Fruit fly (Drosophila melanogaster) whole organism, embryonic: ENCODE results near the gene PNKP.

Experiments
- Atf3 ChIP-seq: fragments of 200-800 bp; sonication (Bioruptor generic); optimal IDR thresholded peaks from 3 replicates; lab custom pipeline; 2016; ENCODE audit warnings: missing biosample characterization, missing genetic modification characterization
- B-H2 ChIP-seq: fragments of 200-800 bp; sonication (Bioruptor generic); optimal IDR thresholded peaks from 2 replicates; lab custom pipeline; 2018; ENCODE audit warnings: missing biosample characterization, mild to moderate bottlenecking, missing genetic modification characterization
- BtbVII ChIP-seq: fragments of 200-800 bp; sonication (Bioruptor generic); optimal IDR thresholded peaks from 3 replicates; lab custom pipeline; 2017; ENCODE audit warnings: missing biosample characterization, mild to moderate bottlenecking, missing genetic modification characterization
- CG10543 ChIP-seq: fragments of 200-800 bp; sonication (Bioruptor generic); optimal IDR thresholded peaks from 3 replicates; lab custom pipeline; 2017; ENCODE audit warnings: missing biosample characterization, mild to moderate bottlenecking, missing genetic modification characterization, moderate library complexity
- CG12071 ChIP-seq: fragments of 200-800 bp; sonication (Bioruptor generic); optimal IDR thresholded peaks from 3 replicates; lab custom pipeline; 2018; ENCODE audit warnings: missing biosample characterization, mild to moderate bottlenecking, missing genetic modification characterization
- CG12769 ChIP-seq: fragments of 200-800 bp; sonication (Bioruptor generic); optimal IDR thresholded peaks from 2 replicates; lab custom pipeline; 2019; ENCODE audit warnings: missing biosample characterization, mild to moderate bottlenecking, missing genetic modification characterization, moderate library complexity
- CG13894 ChIP-seq: fragments of 200-800 bp; sonication (Bioruptor generic); optimal IDR thresholded peaks from 3 replicates; lab custom pipeline; 2018; ENCODE audit warnings: missing biosample characterization, mild to moderate bottlenecking, missing genetic modification characterization, moderate library complexity
- CG18011 ChIP-seq: fragments of 200-800 bp; sonication (Bioruptor generic); optimal IDR thresholded peaks from 2 replicates; lab custom pipeline; 2017; ENCODE audit warnings: missing biosample characterization, missing genetic modification characterization, mild to moderate bottlenecking, moderate library complexity, missing genotype
- CG18599 ChIP-seq: fragments of 200-800 bp; sonication (Bioruptor generic); optimal IDR thresholded peaks from 3 replicates; lab custom pipeline; 2017; ENCODE audit warnings: missing biosample characterization, missing genetic modification characterization, mild to moderate bottlenecking, moderate library complexity, missing genetic modification reagents
- CG2199 ChIP-seq: fragments of 200-800 bp; sonication (Bioruptor generic); IDR thresholded peaks from 3 replicates; pipeline ENCODE4 v1.3.6; 2022; ENCODE audit warnings: missing biosample characterization, missing genetic modification characterization
- CG32767 ChIP-seq: fragments of 200-800 bp; sonication (Bioruptor generic); IDR thresholded peaks from 2 replicates; pipeline ENCODE4 v1.3.6; 2022; ENCODE audit warnings: missing biosample characterization, missing genetic modification characterization
- CG34376 ChIP-seq: fragments of 200-800 bp; sonication (Bioruptor generic); optimal IDR thresholded peaks from 2 replicates; lab custom pipeline; 2018; ENCODE audit warnings: missing biosample characterization, mild to moderate bottlenecking, missing genetic modification characterization
- CG6813 ChIP-seq: fragments of 200-800 bp; sonication (Bioruptor generic); optimal IDR thresholded peaks from 2 replicates; lab custom pipeline; 2017; ENCODE audit warnings: missing biosample characterization, missing genetic modification characterization, mild to moderate bottlenecking, moderate library complexity, missing genetic modification reagents
- CG8290 ChIP-seq, 3 experiments: fragments of 200-800 bp; sonication (Bioruptor generic); optimal IDR thresholded peaks; 2 replicates each; lab custom pipeline; 2016 to 2019; ENCODE audit warnings: missing biosample characterization in 3 of 3, missing genetic modification characterization in 3 of 3, mild to moderate bottlenecking in 2 of 3, moderate library complexity in 1 of 3
- CrebB ChIP-seq: fragments of 200-800 bp; sonication (Bioruptor generic); optimal IDR thresholded peaks from 3 replicates; lab custom pipeline; 2018; ENCODE audit warnings: missing biosample characterization, mild to moderate bottlenecking, missing genetic modification characterization
- E2f2 ChIP-seq: fragments of 200-800 bp; sonication (Bioruptor generic); IDR thresholded peaks from 2 replicates; pipeline ENCODE4 v1.3.6; 2022; ENCODE audit warnings: missing biosample characterization, missing genetic modification characterization
- Elba2 ChIP-seq: fragments of 200-800 bp; sonication (Bioruptor generic); optimal IDR thresholded peaks from 3 replicates; lab custom pipeline; 2016; ENCODE audit warnings: missing biosample characterization, missing genetic modification characterization
- Fer1 ChIP-seq: fragments of 200-800 bp; sonication (Bioruptor generic); optimal IDR thresholded peaks from 2 replicates; lab custom pipeline; 2017; ENCODE audit warnings: missing biosample characterization, mild to moderate bottlenecking, missing genetic modification characterization
- HmgD ChIP-seq: fragments of 200-800 bp; sonication (Bioruptor generic); optimal IDR thresholded peaks from 3 replicates; lab custom pipeline; 2016; ENCODE audit warnings: missing biosample characterization, missing genetic modification characterization
- Kr ChIP-seq: fragments of 200-800 bp; sonication (Bioruptor generic); optimal IDR thresholded peaks from 2 replicates; lab custom pipeline; 2017; ENCODE audit warnings: missing biosample characterization, mild to moderate bottlenecking, missing genetic modification characterization
- Mes4 ChIP-seq: fragments of 200-800 bp; sonication (Bioruptor generic); optimal IDR thresholded peaks from 2 replicates; lab custom pipeline; 2016; ENCODE audit warnings: missing biosample characterization, missing genetic modification characterization
- Nf-YB ChIP-seq: fragments of 200-800 bp; sonication (Bioruptor generic); optimal IDR thresholded peaks from 3 replicates; lab custom pipeline; 2019; ENCODE audit warnings: missing biosample characterization, mild to moderate bottlenecking, missing genetic modification characterization, moderate library complexity
- Nf-YC ChIP-seq: fragments of 200-800 bp; optimal IDR thresholded peaks from 3 replicates; lab custom pipeline; 2019; ENCODE audit warnings: missing biosample characterization, mild to moderate bottlenecking, missing genetic modification characterization, moderate library complexity
- Pdp1 ChIP-seq, 2 experiments: fragments of 200-800 bp; sonication (Bioruptor generic); optimal IDR thresholded peaks; 3 replicates each; lab custom pipeline; 2016; ENCODE audit warnings: missing biosample characterization in 2 of 2, missing genetic modification characterization in 2 of 2, mild to moderate bottlenecking in 1 of 2, moderate library complexity in 1 of 2
- Stat92E ChIP-seq, 3 experiments: fragments of >200 bp in 2 of 3; fragments of 200-800 bp in 1 of 3; sonication (Bioruptor generic) in 1 of 3; optimal IDR thresholded peaks; 2 replicates each; lab custom pipeline; 2017 to 2019; ENCODE audit warnings: missing biosample characterization in 3 of 3, missing genetic modification characterization in 3 of 3, mild to moderate bottlenecking in 1 of 3, moderate library complexity in 1 of 3
- cg ChIP-seq: fragments of 200-800 bp; sonication (Bioruptor generic); optimal IDR thresholded peaks from 3 replicates; lab custom pipeline; 2019; ENCODE audit warnings: missing biosample characterization, mild to moderate bottlenecking, missing genetic modification characterization, moderate library complexity
- chinmo ChIP-seq: fragments of 200-800 bp; sonication (Bioruptor generic); IDR thresholded peaks from 4 replicates; pipeline ENCODE4 v1.3.6; 2022; ENCODE audit warnings: missing biosample characterization, missing genetic modification characterization; ENCODE audit not compliant: partially characterized antibody
- ci ChIP-seq: fragments of 200-800 bp; sonication (Bioruptor generic); IDR thresholded peaks from 3 replicates; pipeline ENCODE4 v1.3.6; 2022; ENCODE audit warnings: missing biosample characterization, missing genetic modification characterization
- dmrt99B ChIP-seq: fragments of 200-800 bp; sonication (Bioruptor generic); optimal IDR thresholded peaks from 2 replicates; lab custom pipeline; 2018; ENCODE audit warnings: missing biosample characterization, mild to moderate bottlenecking, missing genetic modification characterization, moderate library complexity
- eve ChIP-seq, 2 experiments: fragments of >200 bp; optimal IDR thresholded peaks; 2 replicates each; lab custom pipeline; 2017; ENCODE audit warnings: missing biosample characterization in 2 of 2, missing genetic modification characterization in 2 of 2
- fd64A ChIP-seq: fragments of 200-800 bp; sonication (Bioruptor generic); optimal IDR thresholded peaks from 3 replicates; lab custom pipeline; 2018; ENCODE audit warnings: missing biosample characterization, mild to moderate bottlenecking, missing genetic modification characterization
- gcm ChIP-seq: fragments of 200-800 bp; sonication (Bioruptor generic); optimal IDR thresholded peaks from 2 replicates; lab custom pipeline; 2019; ENCODE audit warnings: missing biosample characterization, mild to moderate bottlenecking, missing genetic modification characterization, moderate library complexity
- grn ChIP-seq: fragments of 200-800 bp; sonication (Bioruptor generic); optimal IDR thresholded peaks from 3 replicates; lab custom pipeline; 2017; ENCODE audit warnings: missing biosample characterization, missing genetic modification characterization
- jing ChIP-seq: fragments of 200-800 bp; sonication (Bioruptor generic); optimal IDR thresholded peaks from 2 replicates; lab custom pipeline; 2018; ENCODE audit warnings: missing biosample characterization, mild to moderate bottlenecking, missing genetic modification characterization
- kah ChIP-seq: fragments of 200-800 bp; sonication (Bioruptor generic); optimal IDR thresholded peaks from 2 replicates; lab custom pipeline; 2018; ENCODE audit warnings: missing biosample characterization, mild to moderate bottlenecking, missing genetic modification characterization
- kay ChIP-seq: fragments of 200-800 bp; sonication (Bioruptor generic); optimal IDR thresholded peaks from 2 replicates; lab custom pipeline; 2016; ENCODE audit warnings: missing biosample characterization, missing genetic modification characterization
- lab ChIP-seq: fragments of 200-800 bp; sonication (Bioruptor generic); optimal IDR thresholded peaks from 3 replicates; lab custom pipeline; 2017; ENCODE audit warnings: missing biosample characterization, missing genetic modification characterization, mild to moderate bottlenecking, moderate library complexity, missing genetic modification reagents
- mirr ChIP-seq: fragments of 200-800 bp; sonication (Bioruptor generic); optimal IDR thresholded peaks from 3 replicates; lab custom pipeline; 2018; ENCODE audit warnings: missing biosample characterization, mild to moderate bottlenecking, missing genetic modification characterization
- row ChIP-seq: fragments of 200-800 bp; sonication (Bioruptor generic); IDR thresholded peaks from 3 replicates; pipeline ENCODE4 v1.3.6; 2022; ENCODE audit warnings: missing biosample characterization, missing genetic modification characterization
- scrt ChIP-seq: fragments of 200-800 bp; sonication (Bioruptor generic); optimal IDR thresholded peaks from 2 replicates; lab custom pipeline; 2018; ENCODE audit warnings: missing biosample characterization, mild to moderate bottlenecking, missing genetic modification characterization, moderate library complexity
- sens ChIP-seq: fragments of 200-800 bp; sonication (Bioruptor generic); peaks from one replicate; lab custom pipeline; 2016; ENCODE audit warnings: missing biosample characterization, missing genetic modification characterization
- sr ChIP-seq: fragments of 200-800 bp; sonication (Bioruptor generic); IDR thresholded peaks from 3 replicates; pipeline ENCODE4 v1.3.6; 2022; ENCODE audit warnings: missing biosample characterization, missing genetic modification characterization
- twi ChIP-seq: fragments of 200-800 bp; optimal IDR thresholded peaks from 2 replicates; lab custom pipeline; 2019; ENCODE audit warnings: missing biosample characterization, mild to moderate bottlenecking, missing genetic modification characterization, moderate library complexity
- vvl ChIP-seq: fragments of 200-800 bp; sonication (Bioruptor generic); IDR thresholded peaks from 2 replicates; pipeline ENCODE4 v1.3.6; 2022; ENCODE audit warnings: missing biosample characterization, missing genetic modification characterization
- wdn ChIP-seq: fragments of 200-800 bp; sonication (Bioruptor generic); IDR thresholded peaks from 2 replicates; pipeline ENCODE4 v1.3.6; 2022; ENCODE audit warnings: missing biosample characterization, missing genetic modification characterization

Gene PNKP

dm6 chr3R:8357372-8357992 lies 14.2 kb upstream of the PNKP start (continued):
- TF ChIP-seq CG12071 (GFP tag; lab: Kevin White, UChicago): peak; percentile 2
- peak; percentile 12 for TF ChIP-seq Fer1 (GFP tag; lab: Kevin White, UChicago)
- peak; percentile 37 for TF ChIP-seq mirr (GFP tag; lab: Kevin White, UChicago)
- TF ChIP-seq BtbVII (GFP tag; lab: Kevin White, UChicago): peak; percentile 89
- peak; percentile 92 for TF ChIP-seq cg (GFP tag; lab: Kevin White, UChicago)
- peak; percentile 72 for TF ChIP-seq twi
- peak; percentile 73 for TF ChIP-seq Nf-YC (tag; lab: Kevin White, UChicago)
- peak; percentile 40 for TF ChIP-seq Atf3
- TF ChIP-seq lab (GFP tag; lab: Kevin White, UChicago): peak; percentile 10
- TF ChIP-seq dmrt99B (tag; lab: Kevin White, UChicago): no peak
- TF ChIP-seq vvl (GFP tag; lab: Robert Waterston, UW): peak; percentile 57
- TF ChIP-seq CG10543: peak; percentile 71
- peak; percentile 13 for TF ChIP-seq CrebB (tag; lab: Kevin White, UChicago)
- TF ChIP-seq sr (GFP tag; lab: Robert Waterston, UW): peak; percentile 89
- no peak for TF ChIP-seq HmgD (GFP tag; lab: Kevin White, UChicago)
- TF ChIP-seq Kr (GFP tag; lab: Kevin White, UChicago): no peak
- TF ChIP-seq scrt (GFP tag; lab: Kevin White, UChicago): peak; percentile 29
- TF ChIP-seq Pdp1 (GFP tag; optimal IDR thresholded peaks at IDR 0.05; lab: Kevin White, UChicago): peak in 1 of 2 experiments; percentile 73
- 0 out of 3 replicates have a peak, but pooled peaks have one; percentile 9 for TF ChIP-seq CG2199
- TF ChIP-seq chinmo (GFP tag; lab: Robert Waterston, UW): peak; percentile 85; the same call in 2 of the 4 replicates
- TF ChIP-seq grn: no peak
- no peak for TF ChIP-seq Mes4 (GFP tag; lab: Kevin White, UChicago)
- TF ChIP-seq jing (GFP tag; lab: Kevin White, UChicago): no peak
- TF ChIP-seq kay (GFP tag; lab: Kevin White, UChicago): peak; percentile 20
- peak; percentile 2 for TF ChIP-seq Elba2 (GFP tag; lab: Kevin White, UChicago)
- peak; percentile 14 for TF ChIP-seq CG6813 (GFP tag; lab: Kevin White, UChicago)
- no peak for TF ChIP-seq CG18011 (GFP tag; lab: Kevin White, UChicago)
- peak in 1 of 3 experiments; percentile 56 for TF ChIP-seq Stat92E (GFP tag; optimal IDR thresholded peaks at IDR 0.05; lab: Kevin White, UChicago)
- TF ChIP-seq E2f2: peak; percentile 37; the same call in 1 of the 2 replicates
- peak; percentile 2 for TF ChIP-seq CG13894 (tag; lab: Kevin White, UChicago)
- TF ChIP-seq CG34376: peak; percentile 12
- peak; percentile 27 for TF ChIP-seq B-H2 (GFP tag; lab: Kevin White, UChicago)
- TF ChIP-seq CG32767 (GFP tag; lab: Robert Waterston, UW): peak; percentile 77; the same call in 1 of the 2 replicates
- no peak for TF ChIP-seq wdn (GFP tag; lab: Robert Waterston, UW)
- 0 out of 3 replicates have a peak, but pooled peaks have one; percentile 2 for TF ChIP-seq row (GFP tag; lab: Robert Waterston, UW)
- peak; percentile 64 for TF ChIP-seq gcm (GFP tag; lab: Kevin White, UChicago)
- peak in 1 of 2 experiments; percentile 73 for TF ChIP-seq eve (GFP tag; optimal IDR thresholded peaks at IDR 0.05; lab: Kevin White, UChicago)
- 0 out of 3 replicates have a peak, but pooled peaks have one; percentile 50 for TF ChIP-seq ci (GFP tag; lab: Robert Waterston, UW)
- peak; percentile 5 for TF ChIP-seq CG18599
- TF ChIP-seq kah (GFP tag; lab: Kevin White, UChicago): peak; percentile 42
- TF ChIP-seq fd64A (GFP tag; lab: Kevin White, UChicago): peak; percentile 41
- TF ChIP-seq sens (GFP tag; lab: Kevin White, UChicago): peak; percentile 59
- TF ChIP-seq CG8290 (GFP tag; optimal IDR thresholded peaks at IDR 0.05; lab: Kevin White, UChicago): no peak
- TF ChIP-seq CG8290 (tag; optimal IDR thresholded peaks at IDR 0.05; lab: Kevin White, UChicago): peak in 1 of 2 experiments; percentile 51
- TF ChIP-seq Nf-YB (GFP tag; lab: Kevin White, UChicago): peak; percentile 45
- peak; percentile 40 for TF ChIP-seq CG12769 (tag; lab: Kevin White, UChicago)
